Worm (Caenorhabditis elegans) whole organism, L4/young adult: ENCODE measurements around the gene chil-5.

Experiments used
- dao-5 ChIP-seq: sonication (generic microtip); optimal IDR thresholded peaks from 2 replicates; lab custom pipeline; 2016; ENCODE audit warnings: missing genotype, missing genetic modification characterization, moderate library complexity, missing compliant biosample characterization
- him-1 ChIP-seq: sonication (generic microtip); optimal IDR thresholded peaks from 2 replicates; lab custom pipeline; 2016; ENCODE audit warnings: missing genotype, missing genetic modification reagents, missing genetic modification characterization, missing compliant biosample characterization

DNA sequence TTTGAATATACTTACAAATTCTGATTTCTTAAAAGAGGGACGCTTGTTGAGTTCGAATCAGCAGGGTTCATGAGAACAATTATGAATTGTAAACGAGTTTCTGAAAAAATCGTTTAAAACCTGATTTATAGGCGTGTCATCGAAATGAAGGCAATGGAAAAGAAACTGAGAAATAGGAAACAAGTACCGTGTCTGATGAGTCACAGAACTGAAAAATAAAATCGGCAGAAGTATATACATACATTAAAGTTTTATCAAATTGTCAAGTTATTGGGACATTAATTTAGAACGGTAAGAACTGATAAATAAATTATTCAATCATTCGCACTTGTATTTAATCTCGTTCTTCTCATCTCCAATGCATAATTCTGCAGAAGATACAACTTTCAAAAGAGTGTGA, 14.2 kb downstream of the chil-5 start, which contains the start of gene chil-9:
- TF ChIP-seq him-1 (tag; lab: Kevin White, UChicago): no peak
- no peak for TF ChIP-seq dao-5 (tag; lab: Kevin White, UChicago)
